Worm (Caenorhabditis elegans) whole organism, midembryonic: ENCODE data around the gene sri-2.

Experiments used
- T22C8.4 ChIP-seq: fragments of 200-800 bp; sonication (Bioruptor generic); IDR thresholded peaks from 2 replicates; pipeline ENCODE4 v1.3.6; 2022; ENCODE audit warnings: missing genetic modification characterization, missing compliant biosample characterization
- flt-1 ChIP-seq: fragments of 200-800 bp; sonication (Bioruptor generic); IDR thresholded peaks from 2 replicates; pipeline ENCODE4 v1.3.6; 2022; ENCODE audit warnings: missing genetic modification characterization, missing compliant biosample characterization
- klf-2 ChIP-seq: fragments of 200-800 bp; sonication (Bioruptor generic); conservative IDR thresholded peaks from 2 replicates; pipeline ENCODE4 v1.3.6; 2022; ENCODE audit warnings: missing genetic modification reagents, missing genetic modification characterization, missing compliant biosample characterization
- med-1 ChIP-seq: sonication (generic microtip); optimal IDR thresholded peaks from 2 replicates; lab custom pipeline; 2017; ENCODE audit warnings: missing genetic modification characterization, mild to moderate bottlenecking, missing compliant biosample characterization, antibody characterized with exemption, missing genetic modification reagents; ENCODE audit not compliant: insufficient read depth
- ref-1 ChIP-seq: fragments of 200-800 bp; sonication (Bioruptor generic); conservative IDR thresholded peaks from 2 replicates; pipeline ENCODE4 v1.3.6; 2022; ENCODE audit warnings: missing genetic modification reagents, missing genetic modification characterization, missing compliant biosample characterization
- ztf-23 ChIP-seq: fragments of 200-800 bp; sonication (Bioruptor generic); IDR thresholded peaks from 2 replicates; pipeline ENCODE4 v1.3.6; 2022; ENCODE audit warnings: missing genetic modification reagents, missing genetic modification characterization, missing compliant biosample characterization

ce11 chrV:15950903-15951302 lies 14.1 kb downstream of the sri-2 start, which contains the start of gene srw-59:
- TF ChIP-seq ztf-23 (GFP tag; lab: Robert Waterston, UW): no peak
- no peak for TF ChIP-seq klf-2 (GFP tag; lab: Robert Waterston, UW)
- TF ChIP-seq T22C8.4: no peak
- TF ChIP-seq flt-1: no peak
- no peak for TF ChIP-seq med-1 (GFP tag; lab: Kevin White, UChicago)
- no peak for TF ChIP-seq ref-1 (GFP tag; lab: Robert Waterston, UW)
